Fruit fly (Drosophila melanogaster) whole organism, embryonic: ENCODE data around the gene Gos28.

Experiments
- ATbp ChIP-seq: fragments of 200-800 bp; sonication (Bioruptor generic); optimal IDR thresholded peaks from 2 replicates; lab custom pipeline; 2017; ENCODE audit warnings: missing biosample characterization, mild to moderate bottlenecking, missing genetic modification characterization, missing genetic modification reagents
- Abd-B ChIP-seq: fragments of 200-800 bp; sonication (Bioruptor generic); optimal IDR thresholded peaks from 2 replicates; lab custom pipeline; 2018; ENCODE audit warnings: missing biosample characterization, mild to moderate bottlenecking, missing genetic modification characterization, moderate library complexity
- BEAF-32 ChIP-seq: fragments of 200-800 bp; sonication (Bioruptor generic); optimal IDR thresholded peaks from 3 replicates; lab custom pipeline; 2017; ENCODE audit warnings: missing biosample characterization, missing genetic modification characterization, mild to moderate bottlenecking, moderate library complexity, missing genetic modification reagents
- CG1024 ChIP-seq: fragments of 200-800 bp; sonication (Bioruptor generic); IDR thresholded peaks from 2 replicates; pipeline ENCODE4 v1.3.6; 2022; ENCODE audit warnings: missing biosample characterization, missing genetic modification characterization
- CG10366 ChIP-seq: fragments of 200-800 bp; sonication (Bioruptor generic); IDR thresholded peaks from 2 replicates; pipeline ENCODE4 v1.3.6; 2022; ENCODE audit warnings: missing biosample characterization, missing genetic modification characterization
- CG10462 ChIP-seq: fragments of 200-800 bp; sonication (Bioruptor generic); optimal IDR thresholded peaks from 2 replicates; lab custom pipeline; 2016; ENCODE audit warnings: missing biosample characterization, missing genetic modification characterization
- CG13296 ChIP-seq: fragments of 200-800 bp; sonication (Bioruptor generic); optimal IDR thresholded peaks from 3 replicates; lab custom pipeline; 2018; ENCODE audit warnings: missing biosample characterization, mild to moderate bottlenecking, missing genetic modification characterization
- CG17385 ChIP-seq: fragments of 200-800 bp; sonication (Bioruptor generic); optimal IDR thresholded peaks from 3 replicates; lab custom pipeline; 2018; ENCODE audit warnings: missing biosample characterization, mild to moderate bottlenecking, missing genetic modification characterization
- CG17568 ChIP-seq: fragments of 200-800 bp; sonication (Bioruptor generic); optimal IDR thresholded peaks from 2 replicates; lab custom pipeline; 2018; ENCODE audit warnings: missing biosample characterization, mild to moderate bottlenecking, missing genetic modification characterization, moderate library complexity
- CG17612 ChIP-seq: fragments of 200-800 bp; sonication (Bioruptor generic); IDR thresholded peaks from 2 replicates; pipeline ENCODE4 v1.3.6; 2022; ENCODE audit warnings: missing biosample characterization, missing genetic modification characterization
- CG18262 ChIP-seq: fragments of 200-800 bp; optimal IDR thresholded peaks from 3 replicates; lab custom pipeline; 2019; ENCODE audit warnings: missing biosample characterization, mild to moderate bottlenecking, missing genetic modification characterization, moderate library complexity
- CG31388 ChIP-seq: fragments of 200-800 bp; sonication (Bioruptor generic); optimal IDR thresholded peaks from 2 replicates; lab custom pipeline; 2016; ENCODE audit warnings: missing biosample characterization, missing genetic modification characterization
- CG4360 ChIP-seq: fragments of 200-800 bp; sonication (Bioruptor generic); IDR thresholded peaks from 2 replicates; pipeline ENCODE4 v1.3.6; 2022; ENCODE audit warnings: missing biosample characterization, missing genetic modification characterization
- CG6683 ChIP-seq: fragments of 200-800 bp; sonication (Bioruptor generic); optimal IDR thresholded peaks from 2 replicates; lab custom pipeline; 2017; ENCODE audit warnings: missing biosample characterization, mild to moderate bottlenecking, missing genetic modification characterization, missing genetic modification reagents
- CG7372 ChIP-seq: fragments of 200-800 bp; sonication (Bioruptor generic); IDR thresholded peaks from 2 replicates; pipeline ENCODE4 v1.3.6; 2022; ENCODE audit warnings: missing biosample characterization, missing genetic modification characterization
- CG7556 ChIP-seq: fragments of 200-800 bp; sonication (Bioruptor generic); optimal IDR thresholded peaks from 2 replicates; lab custom pipeline; 2017; ENCODE audit warnings: missing biosample characterization, mild to moderate bottlenecking, missing genetic modification characterization
- CG7839 ChIP-seq: fragments of 200-800 bp; sonication (Bioruptor generic); optimal IDR thresholded peaks from 3 replicates; lab custom pipeline; 2018; ENCODE audit warnings: missing biosample characterization, mild to moderate bottlenecking, missing genetic modification characterization, moderate library complexity
- CG8388 ChIP-seq: fragments of 200-800 bp; sonication (Bioruptor generic); optimal IDR thresholded peaks from 2 replicates; lab custom pipeline; 2019; ENCODE audit warnings: missing biosample characterization, mild to moderate bottlenecking, missing genetic modification characterization, moderate library complexity
- CG9876 ChIP-seq: fragments of 200-800 bp; sonication (Bioruptor generic); optimal IDR thresholded peaks from 2 replicates; lab custom pipeline; 2016; ENCODE audit warnings: missing biosample characterization, missing genetic modification characterization
- HLHmδ ChIP-seq: fragments of 200-800 bp; sonication (Bioruptor generic); optimal IDR thresholded peaks from 2 replicates; lab custom pipeline; 2018; ENCODE audit warnings: missing biosample characterization, mild to moderate bottlenecking, missing genetic modification characterization, moderate library complexity
- Hmr ChIP-seq: fragments of 200-800 bp; sonication (Bioruptor generic); optimal IDR thresholded peaks from 3 replicates; lab custom pipeline; 2017; ENCODE audit warnings: mild to moderate bottlenecking, missing biosample characterization, missing genetic modification reagents, missing genetic modification characterization
- Lim3 ChIP-seq: fragments of 200-800 bp; sonication (Bioruptor generic); IDR thresholded peaks from 2 replicates; pipeline ENCODE4 v1.3.6; 2022; ENCODE audit warnings: missing biosample characterization, missing genetic modification characterization
- Max ChIP-seq: fragments of 200-800 bp; sonication (Bioruptor generic); optimal IDR thresholded peaks from 2 replicates; lab custom pipeline; 2016; ENCODE audit warnings: missing biosample characterization, mild to moderate bottlenecking, missing genetic modification characterization
- Med ChIP-seq: fragments of 200-800 bp; sonication (Bioruptor generic); peaks from one replicate; lab custom pipeline; 2016; ENCODE audit warnings: missing biosample characterization, missing genetic modification characterization, mild to moderate bottlenecking, inconsistent platforms, moderate library complexity
- NfI ChIP-seq: fragments of 200-800 bp; sonication (Bioruptor generic); optimal IDR thresholded peaks from 3 replicates; lab custom pipeline; 2018; ENCODE audit warnings: missing biosample characterization, mild to moderate bottlenecking, missing genetic modification characterization, moderate library complexity
- Oaz ChIP-seq: fragments of 200-800 bp; sonication (Bioruptor generic); IDR thresholded peaks from 2 replicates; pipeline ENCODE4 v1.3.6; 2022; ENCODE audit warnings: missing biosample characterization, missing genetic modification characterization
- Sox102F ChIP-seq: fragments of 200-800 bp; sonication (Bioruptor generic); optimal IDR thresholded peaks from 2 replicates; lab custom pipeline; 2018; ENCODE audit warnings: missing biosample characterization, mild to moderate bottlenecking, missing genetic modification characterization, moderate library complexity
- Ssrp ChIP-seq: fragments of 200-800 bp; sonication (Bioruptor generic); optimal IDR thresholded peaks from 2 replicates; lab custom pipeline; 2018; ENCODE audit warnings: missing biosample characterization, mild to moderate bottlenecking, missing genetic modification characterization, moderate library complexity
- Taf1 ChIP-seq: fragments of 200-800 bp; sonication (Bioruptor generic); IDR thresholded peaks from 2 replicates; pipeline ENCODE4 v1.3.6; 2022; ENCODE audit warnings: missing biosample characterization, missing genetic modification characterization
- Vsx1 ChIP-seq: fragments of 200-800 bp; sonication (Bioruptor generic); optimal IDR thresholded peaks from 2 replicates; lab custom pipeline; 2017; ENCODE audit warnings: missing biosample characterization, mild to moderate bottlenecking, missing genetic modification characterization, missing genetic modification reagents
- ato ChIP-seq: fragments of 200-800 bp; sonication (Bioruptor generic); IDR thresholded peaks from 2 replicates; pipeline ENCODE4 v1.3.6; 2022; ENCODE audit warnings: missing biosample characterization, missing genetic modification characterization; ENCODE audit not compliant: partially characterized antibody
- az2 ChIP-seq: fragments of 200-800 bp; sonication (Bioruptor generic); optimal IDR thresholded peaks from 3 replicates; lab custom pipeline; 2016; ENCODE audit warnings: missing biosample characterization, missing genetic modification characterization
- chn ChIP-seq: fragments of 200-800 bp; sonication (Bioruptor generic); optimal IDR thresholded peaks from 2 replicates; lab custom pipeline; 2016; ENCODE audit warnings: missing biosample characterization, missing genetic modification characterization
- crol ChIP-seq: fragments of 200-800 bp; sonication (Bioruptor generic); IDR thresholded peaks from 2 replicates; pipeline ENCODE4 v1.3.6; 2022; ENCODE audit warnings: missing biosample characterization, missing genetic modification characterization
- da ChIP-seq: fragments of 200-800 bp; sonication (Bioruptor generic); optimal IDR thresholded peaks from 2 replicates; lab custom pipeline; 2016; ENCODE audit warnings: missing biosample characterization, missing genetic modification characterization
- dmrt99B ChIP-seq: fragments of 200-800 bp; sonication (Bioruptor generic); optimal IDR thresholded peaks from 2 replicates; lab custom pipeline; 2018; ENCODE audit warnings: missing biosample characterization, mild to moderate bottlenecking, missing genetic modification characterization, moderate library complexity
- fd96Cb ChIP-seq: fragments of 200-800 bp; sonication (Bioruptor generic); optimal IDR thresholded peaks from 2 replicates; lab custom pipeline; 2018; ENCODE audit warnings: missing biosample characterization, mild to moderate bottlenecking, missing genetic modification characterization, moderate library complexity
- ken ChIP-seq: fragments of 200-800 bp; sonication (Bioruptor generic); IDR thresholded peaks from 3 replicates; pipeline ENCODE4 v1.3.6; 2022; ENCODE audit warnings: missing biosample characterization, missing genetic modification characterization
- nmo ChIP-seq: fragments of 200-800 bp; sonication (Bioruptor generic); optimal IDR thresholded peaks from 2 replicates; lab custom pipeline; 2018; ENCODE audit warnings: missing biosample characterization, mild to moderate bottlenecking, missing genetic modification characterization, moderate library complexity
- org-1 ChIP-seq: fragments of 200-800 bp; sonication (Bioruptor generic); optimal IDR thresholded peaks from 2 replicates; lab custom pipeline; 2017; ENCODE audit warnings: missing biosample characterization, missing genetic modification characterization
- pnt ChIP-seq: fragments of 200-800 bp; sonication (Bioruptor generic); optimal IDR thresholded peaks from 3 replicates; lab custom pipeline; 2016; ENCODE audit warnings: missing biosample characterization, missing genetic modification characterization
- pros ChIP-seq: fragments of 200-800 bp; sonication (Bioruptor generic); optimal IDR thresholded peaks from 3 replicates; lab custom pipeline; 2019; ENCODE audit warnings: missing biosample characterization, mild to moderate bottlenecking, missing genetic modification characterization, moderate library complexity
- pum ChIP-seq: fragments of 200-800 bp; sonication (Bioruptor generic); optimal IDR thresholded peaks from 2 replicates; lab custom pipeline; 2016; ENCODE audit warnings: missing biosample characterization, missing genetic modification characterization
- row ChIP-seq: fragments of 200-800 bp; sonication (Bioruptor generic); IDR thresholded peaks from 3 replicates; pipeline ENCODE4 v1.3.6; 2022; ENCODE audit warnings: missing biosample characterization, missing genetic modification characterization
- sens ChIP-seq: fragments of 200-800 bp; sonication (Bioruptor generic); peaks from one replicate; lab custom pipeline; 2016; ENCODE audit warnings: missing biosample characterization, missing genetic modification characterization
- seq ChIP-seq: fragments of 200-800 bp; sonication (Bioruptor generic); IDR thresholded peaks from 2 replicates; pipeline ENCODE4 v1.3.6; 2022; ENCODE audit warnings: missing biosample characterization, missing genetic modification characterization
- sisA ChIP-seq: fragments of 200-800 bp; sonication (Bioruptor generic); IDR thresholded peaks from 2 replicates; pipeline ENCODE4 v1.3.6; 2022; ENCODE audit warnings: missing biosample characterization, missing genetic modification characterization
- sug ChIP-seq: fragments of 200-800 bp; optimal IDR thresholded peaks from 2 replicates; lab custom pipeline; 2019; ENCODE audit warnings: missing biosample characterization, mild to moderate bottlenecking, missing genetic modification characterization, moderate library complexity
- tin ChIP-seq: fragments of 200-800 bp; sonication (Bioruptor generic); optimal IDR thresholded peaks from 3 replicates; lab custom pipeline; 2016; ENCODE audit warnings: missing biosample characterization, missing genetic modification characterization
- unpg ChIP-seq: fragments of 200-800 bp; sonication (Bioruptor generic); optimal IDR thresholded peaks from 3 replicates; lab custom pipeline; 2018; ENCODE audit warnings: missing biosample characterization, mild to moderate bottlenecking, missing genetic modification characterization, moderate library complexity

Gos28 gene

dm6 chr3R:18670441-18671111, 7.0 kb downstream of the Gos28 start (continued):
- TF ChIP-seq pros (GFP tag; lab: Kevin White, UChicago) (peak; percentile 24), ato (GFP tag; lab: Robert Waterston, UW) (no peak), da (GFP tag; lab: Kevin White, UChicago) (no peak), az2 (peak; percentile 36), nmo (GFP tag; lab: Kevin White, UChicago) (peak; percentile 90), pum (GFP tag; lab: Kevin White, UChicago) (peak; percentile 43), Taf1 (GFP tag; lab: Robert Waterston, UW) (no peak), CG7556 (GFP tag; lab: Kevin White, UChicago) (peak; percentile 68), CG17385 (GFP tag; lab: Kevin White, UChicago) (peak; percentile 40), CG7839 (tag; lab: Kevin White, UChicago) (peak; percentile 91), CG9876 (no peak), unpg (GFP tag; lab: Kevin White, UChicago) (peak; percentile 70), CG8388 (peak; percentile 76), sens (GFP tag; lab: Kevin White, UChicago) (peak; percentile 91), pnt (GFP tag; lab: Kevin White, UChicago) (no peak), CG18262 (tag; lab: Kevin White, UChicago) (peak; percentile 73), CG6683 (GFP tag; lab: Kevin White, UChicago) (no peak), BEAF-32 (GFP tag; lab: Kevin White, UChicago) (no peak), NfI (GFP tag; lab: Kevin White, UChicago) (peak; percentile 14), CG17568 (GFP tag; lab: Kevin White, UChicago) (no peak), ken (GFP tag; lab: Robert Waterston, UW) (peak; percentile 39; the same call in 1 of the 3 replicates), seq (GFP tag; lab: Robert Waterston, UW) (no peak; the same call in 1 of the 2 replicates), HLHmδ (GFP tag; lab: Kevin White, UChicago) (no peak), sisA (GFP tag; lab: Robert Waterston, UW) (peak; percentile 50), CG31388 (GFP tag; lab: Kevin White, UChicago) (no peak), Ssrp (tag; lab: Kevin White, UChicago) (peak; percentile 58), CG17612 (GFP tag; lab: Robert Waterston, UW) (no peak), Oaz (GFP tag; lab: Robert Waterston, UW) (no peak), sug (tag; lab: Kevin White, UChicago) (no peak), CG10462 (GFP tag; lab: Kevin White, UChicago) (no peak), ATbp (GFP tag; lab: Kevin White, UChicago) (peak; percentile 53), tin (GFP tag; lab: Kevin White, UChicago) (peak; percentile 5), CG1024 (GFP tag; lab: Robert Waterston, UW) (no peak), Med (GFP tag; lab: Kevin White, UChicago) (peak; percentile 85), CG13296 (GFP tag; lab: Kevin White, UChicago) (peak; percentile 64), org-1 (GFP tag; lab: Kevin White, UChicago) (peak; percentile 30), Hmr (GFP tag; lab: Kevin White, UChicago) (peak; percentile 59), CG10366 (GFP tag; lab: Robert Waterston, UW) (no peak), CG7372 (GFP tag; lab: Robert Waterston, UW) (0 out of 2 replicates have a peak, but pooled peaks have one; percentile 32), row (GFP tag; lab: Robert Waterston, UW) (peak; percentile 65), Max (GFP tag; lab: Kevin White, UChicago) (peak; percentile 18), Abd-B (GFP tag; lab: Kevin White, UChicago) (peak; percentile 53), Sox102F (peak; percentile 71), chn (GFP tag; lab: Kevin White, UChicago) (no peak), fd96Cb (tag; lab: Kevin White, UChicago) (peak; percentile 54), CG4360 (GFP tag; lab: Robert Waterston, UW) (no peak), Vsx1 (GFP tag; lab: Kevin White, UChicago) (peak; percentile 63), crol (GFP tag; lab: Robert Waterston, UW) (peak; percentile 82), dmrt99B (tag; lab: Kevin White, UChicago) (peak; percentile 80), Lim3 (no peak)
